Fruit fly (Drosophila melanogaster) whole organism, embryonic: ENCODE measurements around the gene CG17190.

Experiments
- Abd-B ChIP-seq: fragments of 200-800 bp; sonication (Bioruptor generic); optimal IDR thresholded peaks from 2 replicates; lab custom pipeline; 2018; ENCODE audit warnings: missing biosample characterization, mild to moderate bottlenecking, missing genetic modification characterization, moderate library complexity
- Aef1 ChIP-seq: fragments of 200-800 bp; sonication (Bioruptor generic); IDR thresholded peaks from 3 replicates; pipeline ENCODE4 v1.3.6; 2022; ENCODE audit warnings: missing biosample characterization, missing genetic modification characterization
- BtbVII ChIP-seq: fragments of 200-800 bp; sonication (Bioruptor generic); optimal IDR thresholded peaks from 3 replicates; lab custom pipeline; 2017; ENCODE audit warnings: missing biosample characterization, mild to moderate bottlenecking, missing genetic modification characterization
- CG10147 ChIP-seq: fragments of 200-800 bp; sonication (Bioruptor generic); optimal IDR thresholded peaks from 2 replicates; lab custom pipeline; 2019; ENCODE audit warnings: missing biosample characterization, mild to moderate bottlenecking, missing genetic modification characterization, moderate library complexity
- CG10321 ChIP-seq: fragments of 200-800 bp; sonication (Bioruptor generic); IDR thresholded peaks from 2 replicates; pipeline ENCODE4 v1.3.6; 2022; ENCODE audit warnings: missing biosample characterization, missing genetic modification characterization
- CG10431 ChIP-seq: fragments of 200-800 bp; sonication (Bioruptor generic); optimal IDR thresholded peaks from 3 replicates; lab custom pipeline; 2018; ENCODE audit warnings: missing biosample characterization, mild to moderate bottlenecking, missing genetic modification characterization
- CG11456 ChIP-seq: fragments of 200-800 bp; sonication (Bioruptor generic); IDR thresholded peaks from 3 replicates; pipeline ENCODE4 v1.3.6; 2022; ENCODE audit warnings: missing biosample characterization, missing genetic modification characterization
- CG15011 ChIP-seq: fragments of 200-800 bp; sonication (Bioruptor generic); optimal IDR thresholded peaks from 3 replicates; lab custom pipeline; 2018; ENCODE audit warnings: missing biosample characterization, mild to moderate bottlenecking, missing genetic modification characterization
- CG15073 ChIP-seq: fragments of 200-800 bp; sonication (Bioruptor generic); optimal IDR thresholded peaks from 2 replicates; lab custom pipeline; 2016; ENCODE audit warnings: missing biosample characterization, missing genetic modification characterization
- CG1529 ChIP-seq: fragments of 200-800 bp; sonication (Bioruptor generic); optimal IDR thresholded peaks from 3 replicates; lab custom pipeline; 2018; ENCODE audit warnings: missing biosample characterization, missing genetic modification characterization
- CG17361 ChIP-seq: fragments of 200-800 bp; sonication (Bioruptor generic); IDR thresholded peaks from 3 replicates; pipeline ENCODE4 v1.3.6; 2022; ENCODE audit warnings: missing biosample characterization, missing genetic modification characterization
- CG18011 ChIP-seq: fragments of 200-800 bp; sonication (Bioruptor generic); optimal IDR thresholded peaks from 2 replicates; lab custom pipeline; 2017; ENCODE audit warnings: missing biosample characterization, missing genetic modification characterization, mild to moderate bottlenecking, moderate library complexity, missing genotype
- CG18599 ChIP-seq: fragments of 200-800 bp; sonication (Bioruptor generic); optimal IDR thresholded peaks from 3 replicates; lab custom pipeline; 2017; ENCODE audit warnings: missing biosample characterization, missing genetic modification characterization, mild to moderate bottlenecking, moderate library complexity, missing genetic modification reagents
- CG2129 ChIP-seq: fragments of 200-800 bp; sonication (Bioruptor generic); IDR thresholded peaks from 2 replicates; pipeline ENCODE4 v1.3.6; 2022; ENCODE audit warnings: missing biosample characterization, missing genetic modification characterization; ENCODE audit not compliant: partially characterized antibody
- CG2678 ChIP-seq: fragments of 200-800 bp; sonication (Bioruptor generic); optimal IDR thresholded peaks from 3 replicates; lab custom pipeline; 2019; ENCODE audit warnings: missing biosample characterization, mild to moderate bottlenecking, missing genetic modification characterization, moderate library complexity
- CG4820 ChIP-seq: fragments of 200-800 bp; sonication (Bioruptor generic); optimal IDR thresholded peaks from 3 replicates; lab custom pipeline; 2016; ENCODE audit warnings: missing biosample characterization, missing genetic modification characterization
- CG5180 ChIP-seq: fragments of 200-800 bp; sonication (Bioruptor generic); optimal IDR thresholded peaks from 3 replicates; lab custom pipeline; 2017; ENCODE audit warnings: missing biosample characterization, missing genetic modification characterization, mild to moderate bottlenecking, moderate library complexity, missing genetic modification reagents
- CG5953 ChIP-seq: fragments of 200-800 bp; sonication (Bioruptor generic); IDR thresholded peaks from 2 replicates; pipeline ENCODE4 v1.3.6; 2022; ENCODE audit warnings: missing biosample characterization, missing genetic modification characterization
- CG8478 ChIP-seq: fragments of >200 bp; optimal IDR thresholded peaks from 2 replicates; lab custom pipeline; 2018
- CG9797 ChIP-seq: fragments of 200-800 bp; sonication (Bioruptor generic); optimal IDR thresholded peaks from 3 replicates; lab custom pipeline; 2018; ENCODE audit warnings: missing biosample characterization, mild to moderate bottlenecking, missing genetic modification characterization
- D19A ChIP-seq: fragments of 200-800 bp; optimal IDR thresholded peaks from 3 replicates; lab custom pipeline; 2019; ENCODE audit warnings: missing biosample characterization, mild to moderate bottlenecking, missing genetic modification characterization, moderate library complexity
- Ets65A ChIP-seq: fragments of 200-800 bp; sonication (Bioruptor generic); peaks from one replicate; lab custom pipeline; 2016; ENCODE audit warnings: missing biosample characterization, missing genetic modification characterization
- Fer1 ChIP-seq: fragments of 200-800 bp; sonication (Bioruptor generic); optimal IDR thresholded peaks from 2 replicates; lab custom pipeline; 2017; ENCODE audit warnings: missing biosample characterization, mild to moderate bottlenecking, missing genetic modification characterization
- Hr51 ChIP-seq, 2 experiments: fragments of 200-800 bp; sonication (Bioruptor generic); optimal IDR thresholded peaks; 2 replicates in 1 of 2; 3 replicates in 1 of 2; lab custom pipeline; 2016 to 2018; ENCODE audit warnings: missing biosample characterization in 2 of 2, missing genetic modification characterization in 2 of 2, mild to moderate bottlenecking in 1 of 2, moderate library complexity in 1 of 2
- Lhr ChIP-seq: fragments of 200-800 bp; sonication (Bioruptor generic); optimal IDR thresholded peaks from 3 replicates; lab custom pipeline; 2017; ENCODE audit warnings: mild to moderate bottlenecking, missing biosample characterization, missing genetic modification reagents, missing genetic modification characterization
- NFAT ChIP-seq: fragments of 200-800 bp; sonication (Bioruptor generic); IDR thresholded peaks from 2 replicates; pipeline ENCODE4 v1.3.6; 2022; ENCODE audit warnings: missing biosample characterization, missing genetic modification characterization
- Nf-YC ChIP-seq: fragments of 200-800 bp; optimal IDR thresholded peaks from 3 replicates; lab custom pipeline; 2019; ENCODE audit warnings: missing biosample characterization, mild to moderate bottlenecking, missing genetic modification characterization, moderate library complexity
- Oli ChIP-seq: fragments of 200-800 bp; sonication (Bioruptor generic); optimal IDR thresholded peaks from 2 replicates; lab custom pipeline; 2018; ENCODE audit warnings: missing biosample characterization, mild to moderate bottlenecking, missing genetic modification characterization, moderate library complexity
- Tbp ChIP-seq: fragments of >200 bp; optimal IDR thresholded peaks from 2 replicates; lab custom pipeline; 2018; ENCODE audit warnings: missing biosample characterization, missing genetic modification characterization
- Trl ChIP-seq, 3 experiments: fragments of >200 bp in 2 of 3; fragments of 200-800 bp in 1 of 3; sonication (Bioruptor generic) in 1 of 3; optimal IDR thresholded peaks; 2 replicates in 1 of 3; 3 replicates in 2 of 3; lab custom pipeline; 2016 to 2017; ENCODE audit warnings: missing biosample characterization in 1 of 3, missing genetic modification characterization in 1 of 3
- bsh ChIP-seq, 2 experiments: fragments of 200-800 bp; sonication (Bioruptor generic); optimal IDR thresholded peaks; 2 replicates each; lab custom pipeline; 2017 to 2018; ENCODE audit warnings: mild to moderate bottlenecking in 2 of 2, missing biosample characterization in 2 of 2, missing genetic modification characterization in 2 of 2, moderate library complexity in 1 of 2
- cato ChIP-seq: fragments of 200-800 bp; sonication (Bioruptor generic); optimal IDR thresholded peaks from 2 replicates; lab custom pipeline; 2016; ENCODE audit warnings: missing biosample characterization, missing genetic modification characterization, borderline replicate concordance
- crp ChIP-seq, 2 experiments: fragments of 200-800 bp; sonication (Bioruptor generic); optimal IDR thresholded peaks; 2 replicates in 1 of 2; 3 replicates in 1 of 2; lab custom pipeline; 2017; ENCODE audit warnings: missing biosample characterization in 2 of 2, missing genetic modification characterization in 2 of 2, mild to moderate bottlenecking in 1 of 2, moderate library complexity in 1 of 2
- dmrt11E ChIP-seq: fragments of 200-800 bp; sonication (Bioruptor generic); optimal IDR thresholded peaks from 3 replicates; lab custom pipeline; 2018; ENCODE audit warnings: missing biosample characterization, mild to moderate bottlenecking, missing genetic modification characterization, moderate library complexity
- hbn ChIP-seq: fragments of 200-800 bp; sonication (Bioruptor generic); IDR thresholded peaks from 2 replicates; pipeline ENCODE4 v1.3.6; 2022; ENCODE audit warnings: missing biosample characterization, missing genetic modification characterization; ENCODE audit not compliant: partially characterized antibody
- her ChIP-seq: fragments of 200-800 bp; sonication (Bioruptor generic); optimal IDR thresholded peaks from 2 replicates; lab custom pipeline; 2016; ENCODE audit warnings: missing biosample characterization, missing genetic modification characterization
- kah ChIP-seq: fragments of 200-800 bp; sonication (Bioruptor generic); optimal IDR thresholded peaks from 2 replicates; lab custom pipeline; 2018; ENCODE audit warnings: missing biosample characterization, mild to moderate bottlenecking, missing genetic modification characterization
- kni ChIP-seq: fragments of 200-800 bp; sonication (Bioruptor generic); optimal IDR thresholded peaks from 3 replicates; lab custom pipeline; 2017; ENCODE audit warnings: mild to moderate bottlenecking, missing biosample characterization, missing genetic modification reagents, missing genetic modification characterization
- org-1 ChIP-seq: fragments of 200-800 bp; sonication (Bioruptor generic); optimal IDR thresholded peaks from 2 replicates; lab custom pipeline; 2017; ENCODE audit warnings: missing biosample characterization, missing genetic modification characterization
- pb ChIP-seq: fragments of 200-800 bp; sonication (Bioruptor generic); optimal IDR thresholded peaks from 3 replicates; lab custom pipeline; 2016; ENCODE audit warnings: missing biosample characterization, missing genetic modification characterization
- salm ChIP-seq: fragments of 200-800 bp; sonication (Bioruptor generic); optimal IDR thresholded peaks from 2 replicates; lab custom pipeline; 2018; ENCODE audit warnings: missing biosample characterization, mild to moderate bottlenecking, missing genetic modification characterization
- sens ChIP-seq: fragments of 200-800 bp; sonication (Bioruptor generic); peaks from one replicate; lab custom pipeline; 2016; ENCODE audit warnings: missing biosample characterization, missing genetic modification characterization
- sqz ChIP-seq: fragments of 200-800 bp; sonication (Bioruptor generic); optimal IDR thresholded peaks from 3 replicates; lab custom pipeline; 2018; ENCODE audit warnings: missing biosample characterization, mild to moderate bottlenecking, missing genetic modification characterization
- z ChIP-seq: fragments of 200-800 bp; sonication (Bioruptor generic); IDR thresholded peaks from 3 replicates; pipeline ENCODE4 v1.3.6; 2022; ENCODE audit warnings: missing biosample characterization, missing genetic modification characterization
- zen ChIP-seq: fragments of 200-800 bp; sonication (Bioruptor generic); optimal IDR thresholded peaks from 3 replicates; lab custom pipeline; 2018; ENCODE audit warnings: missing biosample characterization, mild to moderate bottlenecking, missing genetic modification characterization, moderate library complexity

CG17190 gene

DNA sequence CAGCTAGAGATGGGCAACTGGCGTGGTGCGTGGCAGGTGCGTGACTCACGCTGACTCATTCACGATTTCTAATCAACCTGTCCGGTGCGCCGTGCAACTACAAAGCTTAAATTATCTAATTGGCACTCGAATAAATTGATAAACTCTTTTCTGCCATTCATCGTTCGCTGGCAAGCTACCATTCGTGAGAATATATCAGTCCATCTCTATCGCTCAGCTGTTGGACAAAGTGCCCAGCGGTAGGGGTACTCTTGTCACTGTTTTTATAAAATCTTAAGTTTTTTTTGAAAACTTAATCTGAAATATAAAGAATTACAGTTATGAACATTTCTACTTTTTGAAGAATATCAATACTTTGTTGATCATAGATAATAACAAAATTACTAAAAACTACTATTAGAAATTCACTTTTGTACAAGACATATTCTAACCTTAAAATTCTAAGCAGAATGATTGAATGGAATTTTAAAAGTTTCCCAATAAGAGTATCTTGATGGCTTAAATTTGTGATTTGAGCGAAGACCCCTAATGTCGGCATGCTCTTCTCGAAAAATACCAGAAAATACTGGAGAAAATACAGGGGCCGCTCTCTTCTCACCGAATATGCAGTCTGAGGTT is 8.0 kb upstream of the CG17190 start, which contains the start of the genes PIG-L and psidin (continued):
- peak; percentile 57 for TF ChIP-seq Lhr (GFP tag; lab: Kevin White, UChicago)

DNA sequence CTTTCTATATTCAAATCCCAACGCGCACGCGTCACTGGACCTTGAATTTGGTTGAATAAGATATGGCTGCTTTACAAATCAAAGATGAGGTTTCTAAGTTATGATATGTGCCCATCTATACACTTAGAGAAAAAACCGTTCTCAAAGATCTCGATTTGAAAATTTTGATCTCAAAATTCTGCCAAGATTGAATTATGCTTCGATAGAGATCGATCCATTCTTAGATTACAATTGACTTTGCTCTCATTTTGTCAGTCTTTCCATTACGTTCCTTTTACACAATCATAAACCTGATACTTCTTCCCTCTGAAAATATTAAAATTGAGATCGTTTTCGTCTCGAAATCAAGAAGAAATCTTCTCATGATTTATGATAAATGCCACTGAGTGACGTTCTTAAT is 616 bp downstream of the CG17190 start:
- TF ChIP-seq Ets65A (GFP tag; lab: Kevin White, UChicago) (peak; percentile 90), CG1529 (no peak), bsh (GFP tag; optimal IDR thresholded peaks at IDR 0.05; lab: Kevin White, UChicago) (peak in 1 of 2 experiments; percentile 17), NFAT (no peak), sens (GFP tag; lab: Kevin White, UChicago) (peak; percentile 13), dmrt11E (tag; lab: Kevin White, UChicago) (peak; percentile 17), CG9797 (GFP tag; lab: Kevin White, UChicago) (no peak), CG2678 (tag; lab: Kevin White, UChicago) (no peak), Oli (tag; lab: Kevin White, UChicago) (no peak), crp (GFP tag; optimal IDR thresholded peaks at IDR 0.05; lab: Kevin White, UChicago) (no peak), sqz (GFP tag; lab: Kevin White, UChicago) (no peak), hbn (GFP tag; lab: Robert Waterston, UW) (no peak), z (GFP tag; lab: Robert Waterston, UW) (no peak), Tbp (GFP tag; lab: Kevin White, UChicago) (no peak)

DNA sequence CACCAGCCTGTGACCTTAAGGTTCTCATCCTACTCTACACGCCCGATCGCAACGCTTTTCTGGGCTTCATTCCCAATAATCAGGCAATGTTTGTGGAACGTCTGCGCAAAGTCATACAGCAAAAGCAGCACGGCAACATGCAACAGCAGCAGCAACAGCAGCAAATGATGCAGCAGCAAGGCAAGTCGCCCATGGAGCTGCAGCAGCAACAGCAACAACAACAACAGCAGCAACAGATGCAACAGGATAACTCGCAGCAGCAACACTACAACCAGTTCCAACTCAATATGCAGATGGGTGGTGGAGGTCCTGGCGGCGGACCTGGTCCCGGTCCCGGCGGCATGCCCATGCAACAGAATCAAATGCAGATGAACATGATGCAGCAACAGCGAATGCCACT is 2.4 kb downstream of the CG17190 start:
- TF ChIP-seq CG15011 (GFP tag; lab: Kevin White, UChicago) (no peak), Abd-B (no peak), CG10147 (GFP tag; lab: Kevin White, UChicago) (no peak), CG5180 (GFP tag; lab: Kevin White, UChicago) (no peak), CG11456 (GFP tag; lab: Robert Waterston, UW) (0 out of 3 replicates have a peak, but pooled peaks have one; percentile 15), cato (no peak), kni (GFP tag; lab: Kevin White, UChicago) (no peak), CG2129 (no peak), Aef1 (GFP tag; lab: Robert Waterston, UW) (no peak), CG8478 (peak; percentile 50)

DNA sequence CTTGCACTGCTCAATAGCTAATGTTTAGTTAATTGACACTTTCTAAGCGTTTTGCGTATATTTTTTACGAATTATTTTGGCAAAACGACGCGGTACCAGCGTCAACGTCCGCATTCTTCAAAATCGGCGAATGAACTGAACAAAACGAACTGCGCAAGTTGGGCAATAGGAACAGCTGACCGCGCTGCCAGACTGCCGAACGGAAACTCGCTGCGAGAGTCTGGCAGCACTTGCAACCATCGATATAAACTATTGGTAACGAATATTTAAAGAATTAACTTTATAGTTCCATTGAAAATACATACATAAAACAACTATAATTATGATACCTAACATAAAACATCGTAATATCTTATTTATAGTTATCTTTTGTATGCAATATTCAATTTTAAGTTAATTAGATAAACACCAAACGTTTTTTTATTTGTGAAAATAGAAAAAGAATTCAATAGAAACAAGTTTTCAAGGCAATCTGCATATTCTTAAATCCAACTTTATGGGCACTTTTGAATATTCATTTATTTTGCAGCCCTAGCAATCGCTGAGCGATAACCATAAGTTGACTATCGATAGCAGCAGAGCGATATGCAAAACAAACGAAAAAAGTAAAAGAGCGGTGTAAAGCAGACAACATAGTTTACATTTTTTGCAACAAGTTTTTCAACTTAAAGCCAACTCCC is 4.8 kb downstream of the CG17190 start, which contains the start of the genes Hs6st and MED25:
TSS of gene Hs6st (minus strand) at position 141 of the 680 bp plus-strand sequence.
TSS of gene MED25 (plus strand) at position 576 of the 680 bp plus-strand sequence.
- TF ChIP-seq Hr51 (GFP tag; optimal IDR thresholded peaks at IDR 0.05; lab: Kevin White, UChicago) (no peak), Fer1 (GFP tag; lab: Kevin White, UChicago) (no peak), BtbVII (peak; percentile 39), org-1 (GFP tag; lab: Kevin White, UChicago) (no peak), CG15073 (GFP tag; lab: Kevin White, UChicago) (no peak), salm (no peak), CG4820 (GFP tag; lab: Kevin White, UChicago) (peak; percentile 44), D19A (tag; lab: Kevin White, UChicago) (no peak), CG18599 (GFP tag; lab: Kevin White, UChicago) (peak; percentile 74), Trl (optimal IDR thresholded peaks at IDR 0.05; lab: Kevin White, UChicago) (no peak), Trl (GFP tag; optimal IDR thresholded peaks at IDR 0.05; lab: Kevin White, UChicago) (no peak), CG5953 (no peak), Nf-YC (tag; lab: Kevin White, UChicago) (no peak), CG17361 (peak; percentile 58; the same call in 2 of the 3 replicates), CG18011 (no peak), CG10431 (no peak), zen (tag; lab: Kevin White, UChicago) (no peak), her (peak; percentile 18), CG10321 (no peak), kah (no peak), pb (GFP tag; lab: Kevin White, UChicago) (no peak)
